Worm (Caenorhabditis elegans) whole organism, L1 larva: ENCODE measurements around the gene W02D7.11.
A peak's percentile ranks its signal among the peaks of the same experiment; 100 is the strongest.

Experiments
- C34B4.2 ChIP-seq: sonication (generic microtip); optimal IDR thresholded peaks from 2 replicates; lab custom pipeline; 2017; ENCODE audit warnings: mild to moderate bottlenecking, missing genetic modification characterization, missing compliant biosample characterization
- Y116A8C.19 ChIP-seq: sonication (generic microtip); optimal IDR thresholded peaks from 2 replicates; lab custom pipeline; 2016; ENCODE audit warnings: missing compliant biosample characterization, missing genetic modification characterization, borderline replicate concordance
- ama-1 ChIP-seq: fragments of 150-350 bp; optimal IDR thresholded peaks from 2 replicates; lab custom pipeline; 2014
- blmp-1 ChIP-seq: fragments of 150-350 bp; optimal IDR thresholded peaks from 2 replicates; lab custom pipeline; 2014; ENCODE audit warnings: missing biosample characterization, missing genetic modification characterization
- ceh-8 ChIP-seq: fragments of 200-800 bp; sonication (Bioruptor generic); optimal IDR thresholded peaks from 2 replicates; lab custom pipeline; 2018; ENCODE audit warnings: mild to moderate bottlenecking, missing genetic modification characterization, moderate library complexity, missing compliant biosample characterization
- ceh-88 ChIP-seq: fragments of 200-800 bp; sonication (Bioruptor generic); IDR thresholded peaks from 2 replicates; pipeline ENCODE4 v1.3.6; 2022; ENCODE audit warnings: missing genetic modification characterization, missing compliant biosample characterization
- ces-1 ChIP-seq: fragments of 150-350 bp; optimal IDR thresholded peaks from 2 replicates; lab custom pipeline; 2014; ENCODE audit warnings: missing biosample characterization, missing genetic modification reagents, missing genetic modification characterization
- dpl-1 ChIP-seq, 3 experiments: fragments of 150-350 bp in 2 of 3; sonication (generic microtip) in 1 of 3; optimal IDR thresholded peaks; 2 replicates each; lab custom pipeline; 2014 to 2017; ENCODE audit warnings: missing biosample characterization in 3 of 3, missing genetic modification characterization in 3 of 3, missing genetic modification reagents in 3 of 3
- dsc-1 ChIP-seq: sonication (generic microtip); optimal IDR thresholded peaks from 2 replicates; lab custom pipeline; 2016; ENCODE audit warnings: mild to moderate bottlenecking, missing genetic modification characterization, missing compliant biosample characterization
- efl-1 ChIP-seq, 4 experiments: fragments of 150-350 bp; optimal IDR thresholded peaks in 3 of 4; peaks in 1 of 4; 1 replicate in 1 of 4; 2 replicates in 3 of 4; lab custom pipeline; 2014; ENCODE audit warnings: missing biosample characterization in 2 of 4, missing genetic modification characterization in 2 of 4, missing genetic modification reagents in 2 of 4
- efl-3 ChIP-seq: fragments of 200-800 bp; sonication (Bioruptor generic); optimal IDR thresholded peaks from 2 replicates; lab custom pipeline; 2018; ENCODE audit warnings: mild to moderate bottlenecking, missing genetic modification characterization, missing compliant biosample characterization
- egl-27 ChIP-seq, 2 experiments: fragments of 150-350 bp in 1 of 2; sonication (generic microtip); optimal IDR thresholded peaks; 3 replicates each; lab custom pipeline; 2017 to 2018; ENCODE audit warnings: missing biosample characterization in 2 of 2, missing genetic modification characterization in 2 of 2, missing genetic modification reagents in 2 of 2
- elt-2 ChIP-seq: sonication (generic microtip); optimal IDR thresholded peaks from 2 replicates; lab custom pipeline; 2016; ENCODE audit warnings: missing genetic modification characterization, mild to moderate bottlenecking, inconsistent platforms, missing compliant biosample characterization, missing genetic modification reagents
- elt-3 ChIP-seq, 6 experiments: fragments of 150-350 bp in 1 of 6; sonication (generic microtip); optimal IDR thresholded peaks; 2 replicates each; lab custom pipeline; 2017 to 2018; ENCODE audit warnings: missing biosample characterization in 6 of 6, missing genetic modification characterization in 6 of 6, inconsistent platforms in 1 of 6
- fkh-10 ChIP-seq: sonication (generic microtip); optimal IDR thresholded peaks from 2 replicates; lab custom pipeline; 2017; ENCODE audit warnings: missing biosample characterization, missing genetic modification reagents, missing genetic modification characterization
- fkh-8 ChIP-seq: sonication (generic microtip); optimal IDR thresholded peaks from 2 replicates; lab custom pipeline; 2016; ENCODE audit warnings: mild to moderate bottlenecking, missing genetic modification characterization, missing compliant biosample characterization
- fos-1 ChIP-seq: fragments of 150-350 bp; optimal IDR thresholded peaks from 2 replicates; lab custom pipeline; 2014; ENCODE audit warnings: missing biosample characterization, missing genetic modification characterization
- hlh-17 ChIP-seq: fragments of 200-800 bp; sonication (Bioruptor generic); optimal IDR thresholded peaks from 2 replicates; lab custom pipeline; 2018; ENCODE audit warnings: missing genetic modification characterization, mild to moderate bottlenecking, missing compliant biosample characterization, moderate library complexity, borderline replicate concordance
- hlh-4 ChIP-seq: sonication (generic microtip); optimal IDR thresholded peaks from 2 replicates; lab custom pipeline; 2016; ENCODE audit warnings: mild to moderate bottlenecking, missing genetic modification characterization, missing compliant biosample characterization
- hpl-2 ChIP-seq: fragments of 150-350 bp; optimal IDR thresholded peaks from 2 replicates; lab custom pipeline; 2014; ENCODE audit warnings: missing biosample characterization, missing genetic modification reagents, missing genetic modification characterization
- irx-1 ChIP-seq: sonication (generic microtip); optimal IDR thresholded peaks from 2 replicates; lab custom pipeline; 2016; ENCODE audit warnings: missing genetic modification characterization, missing compliant biosample characterization
- isw-1 ChIP-seq: fragments of 200-800 bp; sonication (Bioruptor generic); IDR thresholded peaks from 2 replicates; pipeline ENCODE4 v1.3.6; 2022; ENCODE audit warnings: missing genetic modification characterization, missing compliant biosample characterization
- jun-1 ChIP-seq: fragments of 150-350 bp; optimal IDR thresholded peaks from 2 replicates; lab custom pipeline; 2014; ENCODE audit warnings: missing biosample characterization, missing genetic modification reagents, missing genetic modification characterization
- lin-13 ChIP-seq: fragments of 150-350 bp; optimal IDR thresholded peaks from 2 replicates; lab custom pipeline; 2014; ENCODE audit warnings: missing biosample characterization, missing genetic modification reagents, missing genetic modification characterization
- lin-35 ChIP-seq, 2 experiments: fragments of 150-350 bp; optimal IDR thresholded peaks; 2 replicates each; lab custom pipeline; 2014; ENCODE audit warnings: missing biosample characterization in 2 of 2, missing genetic modification characterization in 2 of 2, missing genetic modification reagents in 2 of 2
- lin-39 ChIP-seq: fragments of 150-350 bp; optimal IDR thresholded peaks from 2 replicates; lab custom pipeline; 2014; ENCODE audit warnings: missing biosample characterization, missing genetic modification reagents, missing genetic modification characterization
- lir-3 ChIP-seq: sonication (generic microtip); optimal IDR thresholded peaks from 2 replicates; lab custom pipeline; 2016; ENCODE audit warnings: mild to moderate bottlenecking, missing genetic modification characterization, moderate library complexity, missing compliant biosample characterization; ENCODE audit not compliant: poor library complexity
- lsy-2 ChIP-seq, 2 experiments: fragments of 150-350 bp; optimal IDR thresholded peaks; 2 replicates each; lab custom pipeline; 2014; ENCODE audit warnings: missing biosample characterization in 2 of 2, missing genetic modification characterization in 2 of 2
- mab-9 ChIP-seq: fragments of 200-800 bp; sonication (Bioruptor generic); IDR thresholded peaks from 2 replicates; pipeline ENCODE4 v1.3.6; 2022; ENCODE audit warnings: missing genetic modification reagents, missing genetic modification characterization, missing compliant biosample characterization
- nhr-11 ChIP-seq: fragments of 150-350 bp; optimal IDR thresholded peaks from 2 replicates; lab custom pipeline; 2014; ENCODE audit warnings: missing biosample characterization, missing genetic modification characterization
- nhr-12 ChIP-seq: sonication (generic microtip); optimal IDR thresholded peaks from 2 replicates; lab custom pipeline; 2017; ENCODE audit warnings: missing biosample characterization, missing genetic modification characterization
- nhr-19 ChIP-seq: fragments of 200-800 bp; sonication (Bioruptor generic); conservative IDR thresholded peaks from 2 replicates; pipeline ENCODE4 v1.3.6; 2022; ENCODE audit warnings: missing genetic modification characterization, missing compliant biosample characterization
- nhr-20 ChIP-seq: sonication (generic microtip); optimal IDR thresholded peaks from 2 replicates; lab custom pipeline; 2016; ENCODE audit warnings: mild to moderate bottlenecking, missing genetic modification characterization, missing compliant biosample characterization
- nhr-237 ChIP-seq: fragments of 150-350 bp; optimal IDR thresholded peaks from 2 replicates; lab custom pipeline; 2014; ENCODE audit warnings: missing biosample characterization, missing genetic modification characterization
- nhr-47 ChIP-seq: sonication (generic microtip); optimal IDR thresholded peaks from 2 replicates; lab custom pipeline; 2016; ENCODE audit warnings: mild to moderate bottlenecking, missing genetic modification characterization, moderate library complexity, missing compliant biosample characterization
- nhr-71 ChIP-seq: sonication (generic microtip); optimal IDR thresholded peaks from 2 replicates; lab custom pipeline; 2016; ENCODE audit warnings: mild to moderate bottlenecking, missing genetic modification characterization, moderate library complexity, missing compliant biosample characterization
- nhr-84 ChIP-seq: sonication (generic microtip); optimal IDR thresholded peaks from 2 replicates; lab custom pipeline; 2017; ENCODE audit warnings: missing biosample characterization, missing genetic modification characterization
- nhr-85 ChIP-seq: sonication (generic microtip); peaks from one replicate; lab custom pipeline; 2016; ENCODE audit warnings: missing genetic modification characterization, inconsistent platforms, missing compliant biosample characterization
- nhr-90 ChIP-seq: sonication (generic microtip); optimal IDR thresholded peaks from 2 replicates; lab custom pipeline; 2016; ENCODE audit warnings: mild to moderate bottlenecking, missing genetic modification characterization, missing compliant biosample characterization; ENCODE audit not compliant: poor library complexity
- pqm-1 ChIP-seq: sonication (generic microtip); optimal IDR thresholded peaks from 3 replicates; lab custom pipeline; 2017; ENCODE audit warnings: missing biosample characterization, missing genetic modification characterization
- rnt-1 ChIP-seq: sonication (generic microtip); optimal IDR thresholded peaks from 2 replicates; lab custom pipeline; 2016; ENCODE audit warnings: mild to moderate bottlenecking, missing genetic modification characterization, moderate library complexity, missing compliant biosample characterization
- skn-1 ChIP-seq: fragments of 150-350 bp; optimal IDR thresholded peaks from 2 replicates; lab custom pipeline; 2014; ENCODE audit warnings: missing biosample characterization, missing genetic modification characterization
- sox-4 ChIP-seq: sonication (generic microtip); optimal IDR thresholded peaks from 2 replicates; lab custom pipeline; 2016; ENCODE audit warnings: missing genetic modification characterization, missing compliant biosample characterization
- swsn-7 ChIP-seq: sonication (generic microtip); optimal IDR thresholded peaks from 2 replicates; lab custom pipeline; 2016; ENCODE audit warnings: missing genetic modification characterization, missing compliant biosample characterization
- tlp-1 ChIP-seq: fragments of 150-350 bp; optimal IDR thresholded peaks from 2 replicates; lab custom pipeline; 2014; ENCODE audit warnings: missing biosample characterization, missing genetic modification characterization
- unc-130 ChIP-seq: fragments of 150-350 bp; optimal IDR thresholded peaks from 2 replicates; lab custom pipeline; 2017; ENCODE audit warnings: missing biosample characterization, missing genetic modification characterization, inconsistent platforms
- unc-62 ChIP-seq: fragments of 150-350 bp; optimal IDR thresholded peaks from 2 replicates; lab custom pipeline; 2014; ENCODE audit warnings: missing biosample characterization, missing genetic modification reagents, missing genetic modification characterization
- xbp-1 ChIP-seq: sonication (generic microtip); optimal IDR thresholded peaks from 2 replicates; lab custom pipeline; 2016; ENCODE audit warnings: missing genetic modification characterization, missing compliant biosample characterization
- zag-1 ChIP-seq: fragments of 150-350 bp; optimal IDR thresholded peaks from 2 replicates; lab custom pipeline; 2014; ENCODE audit warnings: missing biosample characterization, missing genetic modification characterization
- zip-4 ChIP-seq: fragments of 200-800 bp; sonication (Bioruptor generic); optimal IDR thresholded peaks from 2 replicates; lab custom pipeline; 2018; ENCODE audit warnings: mild to moderate bottlenecking, missing genetic modification characterization, moderate library complexity, missing compliant biosample characterization
- ztf-11 ChIP-seq, 2 experiments: sonication (generic microtip); optimal IDR thresholded peaks; 2 replicates each; lab custom pipeline; 2016 to 2017; ENCODE audit warnings: missing genetic modification characterization in 2 of 2, missing biosample characterization in 1 of 2, missing compliant biosample characterization in 1 of 2
- ztf-4 ChIP-seq: fragments of 150-350 bp; optimal IDR thresholded peaks from 2 replicates; lab custom pipeline; 2014; ENCODE audit warnings: missing biosample characterization, missing genetic modification characterization

Gene W02D7.11

DNA sequence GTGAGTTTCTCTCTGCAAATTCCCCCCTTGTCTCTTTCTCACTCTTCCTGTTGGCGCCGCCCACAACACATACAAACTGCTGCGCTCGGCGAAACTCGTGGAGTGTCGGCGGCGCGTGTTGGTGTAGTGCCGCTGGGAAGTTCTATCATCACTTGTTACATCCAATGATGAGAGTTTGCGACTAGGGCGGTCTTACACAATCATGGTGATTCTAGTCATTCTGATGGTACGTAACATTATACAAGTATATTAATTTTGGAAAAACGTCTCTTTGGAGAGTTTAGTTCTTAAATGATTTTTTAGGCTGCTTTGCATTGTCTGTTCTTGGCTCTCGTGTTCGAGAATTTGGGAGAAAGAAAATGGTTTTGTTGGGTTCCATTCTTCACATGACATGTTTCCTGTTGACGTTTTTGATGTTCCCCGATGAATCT is 44.7 kb upstream of the W02D7.11 start:
- peak; percentile 22 for TF ChIP-seq unc-130 (tag; lab: Kevin White, UChicago)
- peak; percentile 95 for TF ChIP-seq nhr-19 (GFP tag; lab: Robert Waterston, UW)
- peak; percentile 75 for TF ChIP-seq fos-1 (tag; lab: Kevin White, UChicago)
- TF ChIP-seq Y116A8C.19 (tag; lab: Kevin White, UChicago), result no peak
- peak; percentile 80 for TF ChIP-seq irx-1 (tag; lab: Kevin White, UChicago)
- peak; percentile 95 for TF ChIP-seq nhr-47
- TF ChIP-seq ztf-4 (tag; lab: Kevin White, UChicago), result peak; percentile 77
- TF ChIP-seq zag-1 (tag; lab: Kevin White, UChicago), result no peak
- peak; percentile 96 for TF ChIP-seq ama-1 (lab: Kevin White, UChicago)
- no peak for TF ChIP-seq nhr-12 (tag; lab: Kevin White, UChicago)
- peak; percentile 50 for TF ChIP-seq lir-3
- peak; percentile 56 to 79 for TF ChIP-seq lin-35 (GFP tag; optimal IDR thresholded peaks at IDR 0.05; lab: Kevin White, UChicago)
- peak; percentile 74 for TF ChIP-seq mab-9 (GFP tag; lab: Robert Waterston, UW)
- TF ChIP-seq dpl-1 (GFP tag; optimal IDR thresholded peaks at IDR 0.05; lab: Kevin White, UChicago), result peak; percentile 37 to 64 (median 56)
- TF ChIP-seq lin-13 (GFP tag; lab: Kevin White, UChicago), result peak; percentile 59
- no peak for TF ChIP-seq hlh-17 (GFP tag; lab: Kevin White, UChicago)
- TF ChIP-seq unc-62 (GFP tag; lab: Kevin White, UChicago), result no peak
- TF ChIP-seq nhr-84 (tag; lab: Kevin White, UChicago), result no peak
- TF ChIP-seq sox-4 (tag; lab: Kevin White, UChicago), result peak; percentile 49
- no peak for TF ChIP-seq egl-27 (tag; optimal IDR thresholded peaks at IDR 0.05; lab: Kevin White, UChicago)
- peak; percentile 97 for TF ChIP-seq nhr-85 (tag; lab: Kevin White, UChicago)
- TF ChIP-seq efl-1 (optimal IDR thresholded peaks at IDR 0.05; lab: Kevin White, UChicago), result peak; percentile 66 to 77
- TF ChIP-seq efl-1 (GFP tag; optimal IDR thresholded peaks at IDR 0.05 in 1 of 2; lab: Kevin White, UChicago), result peak; percentile 53 to 96
- peak; percentile 16 to 80 (median 29) for TF ChIP-seq elt-3 (tag; optimal IDR thresholded peaks at IDR 0.05; lab: Kevin White, UChicago)
- peak; percentile 63 for TF ChIP-seq hpl-2 (GFP tag; lab: Kevin White, UChicago)
- TF ChIP-seq dsc-1 (tag; lab: Kevin White, UChicago), result peak; percentile 93
- TF ChIP-seq nhr-20 (tag; lab: Kevin White, UChicago), result peak; percentile 95
- no peak for TF ChIP-seq tlp-1 (tag; lab: Kevin White, UChicago)
- TF ChIP-seq nhr-71 (tag; lab: Kevin White, UChicago), result peak; percentile 95
- peak in 1 of 2 experiments; percentile 69 for TF ChIP-seq ztf-11 (tag; optimal IDR thresholded peaks at IDR 0.05; lab: Kevin White, UChicago)
- peak; percentile 38 for TF ChIP-seq fkh-8 (tag; lab: Kevin White, UChicago)
- peak; percentile 55 for TF ChIP-seq jun-1 (tag; lab: Kevin White, UChicago)
- no peak for TF ChIP-seq ces-1 (GFP tag; lab: Kevin White, UChicago)
- peak; percentile 69 for TF ChIP-seq zip-4 (GFP tag; lab: Kevin White, UChicago)
- peak; percentile 66 for TF ChIP-seq ceh-8 (GFP tag; lab: Kevin White, UChicago)
- TF ChIP-seq ceh-88 (GFP tag; lab: Robert Waterston, UW), result 0 out of 2 replicates have a peak, but pooled peaks have one; percentile 28
- TF ChIP-seq nhr-11 (tag; lab: Kevin White, UChicago), result peak; percentile 28
- peak; percentile 96 for TF ChIP-seq nhr-90
- peak; percentile 97 for TF ChIP-seq rnt-1 (tag; lab: Kevin White, UChicago)
- peak; percentile 26 for TF ChIP-seq blmp-1
- TF ChIP-seq lin-39 (tag; lab: Kevin White, UChicago), result peak; percentile 81
- TF ChIP-seq swsn-7 (tag; lab: Kevin White, UChicago), result peak; percentile 93
- TF ChIP-seq nhr-237 (tag; lab: Kevin White, UChicago), result peak; percentile 8
- no peak for TF ChIP-seq hlh-4 (tag; lab: Kevin White, UChicago)
- peak; percentile 89 for TF ChIP-seq elt-2 (tag; lab: Kevin White, UChicago)
- TF ChIP-seq fkh-10 (GFP tag; lab: Kevin White, UChicago), result peak; percentile 25
- peak; percentile 68 for TF ChIP-seq efl-3 (GFP tag; lab: Kevin White, UChicago)
- TF ChIP-seq pqm-1 (tag; lab: Kevin White, UChicago), result no peak
- peak; percentile 71 for TF ChIP-seq skn-1 (tag; lab: Kevin White, UChicago)
- TF ChIP-seq xbp-1, result peak; percentile 89
- TF ChIP-seq C34B4.2 (tag; lab: Kevin White, UChicago), result no peak
- TF ChIP-seq lsy-2 (tag; optimal IDR thresholded peaks at IDR 0.05; lab: Kevin White, UChicago), result peak; percentile 59 to 84
- peak; percentile 42 for TF ChIP-seq isw-1
